Fruit fly (Drosophila melanogaster) whole organism: Measurements from ENCODE around the gene CG18081.

Source experiments
- Dll ChIP-seq: fragments of >200 bp; optimal IDR thresholded peaks from 2 replicates; lab custom pipeline; 2017
- EcR ChIP-seq, 2 experiments: fragments of >200 bp; optimal IDR thresholded peaks; 2 replicates each; lab custom pipeline; 2017; ENCODE audit warnings: missing biosample characterization in 2 of 2, missing genetic modification characterization in 2 of 2, missing genetic modification reagents in 2 of 2
- pan ChIP-seq: fragments of >200 bp; optimal IDR thresholded peaks from 2 replicates; lab custom pipeline; 2017
- usp ChIP-seq: fragments of >200 bp; optimal IDR thresholded peaks from 2 replicates; lab custom pipeline; 2017; ENCODE audit warnings: missing biosample characterization, missing genetic modification characterization, mixed read lengths

dm6 chr3L:15844577-15844976, 9.4 kb upstream of the CG18081 start:
- TF ChIP-seq pan (no peak), usp (no peak), EcR (GFP tag; optimal IDR thresholded peaks at IDR 0.05; lab: Kevin White, UChicago) (no peak), Dll (no peak)
